Worm (Caenorhabditis elegans): ENCODE results near the gene snf-5.
A peak's percentile ranks its signal among the peaks of the same experiment; 100 is the strongest.

Gene snf-5

ce11 chrII:12878071-12878668, 12.6 kb upstream of the snf-5 start, which contains the start of gene gsy-1:
Gene gsy-1, minus strand, starts transcription at chrII:12878121.
- TF ChIP-seq nhr-85 (tag), result peak; percentile 32
- no peak for TF ChIP-seq efl-1 (optimal IDR thresholded peaks at IDR 0.05)
- peak in 1 of 2 experiments; percentile 17 for TF ChIP-seq efl-1 (GFP tag; optimal IDR thresholded peaks at IDR 0.05 in 1 of 2)
- no peak for TF ChIP-seq hpl-2 (GFP tag; optimal IDR thresholded peaks at IDR 0.05)

ce11 chrII:12866079-12866478, 494 bp upstream of the snf-5 start:
- no peak for TF ChIP-seq lin-14 (GFP tag; optimal IDR thresholded peaks at IDR 0.05)
- no peak for TF ChIP-seq nhr-90 (tag; optimal IDR thresholded peaks at IDR 0.05; ENCODE audit: poor library complexity)
- TF ChIP-seq irx-1 (tag; optimal IDR thresholded peaks at IDR 0.05), result no peak
- TF ChIP-seq lir-3 (tag; optimal IDR thresholded peaks at IDR 0.05; ENCODE audit: poor library complexity), result no peak
- TF ChIP-seq swsn-7 (tag; optimal IDR thresholded peaks at IDR 0.05), result no peak
- TF ChIP-seq lsy-2 (tag; optimal IDR thresholded peaks at IDR 0.05), result no peak
- no peak for TF ChIP-seq sox-4 (tag; optimal IDR thresholded peaks at IDR 0.05)
- no peak for TF ChIP-seq nhr-84 (tag; optimal IDR thresholded peaks at IDR 0.05)
- no peak for TF ChIP-seq vab-15 (tag; optimal IDR thresholded peaks at IDR 0.05)
- no peak for TF ChIP-seq lin-15B (tag; optimal IDR thresholded peaks at IDR 0.05)
- no peak for TF ChIP-seq fkh-8 (tag; optimal IDR thresholded peaks at IDR 0.05)
- TF ChIP-seq F16B12.6 (tag; optimal IDR thresholded peaks at IDR 0.05), result no peak
- no peak for TF ChIP-seq efl-1 (optimal IDR thresholded peaks at IDR 0.05)
- no peak for TF ChIP-seq efl-1 (GFP tag; optimal IDR thresholded peaks at IDR 0.05 in 1 of 2)
- TF ChIP-seq nhr-20 (tag; optimal IDR thresholded peaks at IDR 0.05), result no peak
- no peak for TF ChIP-seq unc-98 (GFP tag; IDR thresholded peaks at IDR 0.05)
- no peak for TF ChIP-seq fos-1 (tag; optimal IDR thresholded peaks at IDR 0.05)
- TF ChIP-seq C16A3.4 (tag; optimal IDR thresholded peaks at IDR 0.05), result no peak

ce11 chrII:12855900-12856299, 9.7 kb downstream of the snf-5 start, which contains the start of gene Y46G5A.29:
Gene Y46G5A.29, plus strand, starts transcription at chrII:12856200.
- TF ChIP-seq ceh-82 (tag; optimal IDR thresholded peaks at IDR 0.05) (no peak), lin-15B (tag; optimal IDR thresholded peaks at IDR 0.05) (no peak), nhr-237 (tag; optimal IDR thresholded peaks at IDR 0.05) (no peak), fkh-10 (GFP tag; optimal IDR thresholded peaks at IDR 0.05) (no peak), C16A3.4 (tag; optimal IDR thresholded peaks at IDR 0.05) (no peak), unc-62 (GFP tag; optimal IDR thresholded peaks at IDR 0.05) (no peak), xbp-1 (tag; optimal IDR thresholded peaks at IDR 0.05) (no peak)

ce11 chrII:12850129-12850528, 15.5 kb downstream of the snf-5 start, which contains the start of gene Y46G5A.28:
Gene Y46G5A.28, plus strand, starts transcription at chrII:12850429.
- no peak for TF ChIP-seq nhr-76 (tag; optimal IDR thresholded peaks at IDR 0.05)
- TF ChIP-seq lir-3 (tag; optimal IDR thresholded peaks at IDR 0.05; ENCODE audit: poor library complexity), result no peak
- no peak for TF ChIP-seq C04F5.9 (tag; optimal IDR thresholded peaks at IDR 0.05)
- TF ChIP-seq nhr-77 (tag; optimal IDR thresholded peaks at IDR 0.05), result no peak
- no peak for TF ChIP-seq hpl-2 (GFP tag; optimal IDR thresholded peaks at IDR 0.05)
- TF ChIP-seq nhr-28 (tag; optimal IDR thresholded peaks at IDR 0.05), result no peak

- no peak for TF ChIP-seq F16B12.6 (tag; optimal IDR thresholded peaks at IDR 0.05)
- TF ChIP-seq aha-1 (tag; optimal IDR thresholded peaks at IDR 0.05), result no peak
- TF ChIP-seq Y116A8C.19 (tag; optimal IDR thresholded peaks at IDR 0.05; ENCODE audit: borderline replicate concordance), result no peak
- no peak for TF ChIP-seq dsc-1 (tag; optimal IDR thresholded peaks at IDR 0.05)
- no peak for TF ChIP-seq ceh-88 (GFP tag; IDR thresholded peaks at IDR 0.05)
- no peak for TF ChIP-seq ztf-11 (tag; optimal IDR thresholded peaks at IDR 0.05)
- TF ChIP-seq hlh-17 (GFP tag; optimal IDR thresholded peaks at IDR 0.05; ENCODE audit: borderline replicate concordance), result no peak
- TF ChIP-seq zip-4 (GFP tag; optimal IDR thresholded peaks at IDR 0.05), result no peak
These were observed 17.8 kb downstream of the snf-5 start, which contains the start of gene pes-10 for ce11 chrII:12847736-12848135. Gene pes-10, minus strand, starts transcription at chrII:12847836.
